Fruit fly (Drosophila melanogaster) whole organism, pupa: ENCODE results near the gene TyrR.

Experiments used
- CG34367 ChIP-seq: fragments of 200-800 bp; sonication (Bioruptor generic); optimal IDR thresholded peaks from 2 replicates; lab custom pipeline; 2018; ENCODE audit warnings: missing biosample characterization, mild to moderate bottlenecking, missing genetic modification characterization
- CG8301 ChIP-seq: fragments of 200-800 bp; sonication (Bioruptor generic); optimal IDR thresholded peaks from 2 replicates; lab custom pipeline; 2018; ENCODE audit warnings: missing biosample characterization, mild to moderate bottlenecking, missing genetic modification characterization
- CG9948 ChIP-seq: fragments of 200-800 bp; sonication (Bioruptor generic); optimal IDR thresholded peaks from 2 replicates; lab custom pipeline; 2018; ENCODE audit warnings: missing biosample characterization, mild to moderate bottlenecking, missing genetic modification characterization, moderate library complexity
- Pif1B ChIP-seq: fragments of 200-800 bp; sonication (Bioruptor generic); optimal IDR thresholded peaks from 3 replicates; lab custom pipeline; 2016; ENCODE audit warnings: missing biosample characterization, missing genetic modification characterization
- Snoo ChIP-seq: fragments of 200-800 bp; sonication (Bioruptor generic); optimal IDR thresholded peaks from 3 replicates; lab custom pipeline; 2017; ENCODE audit warnings: missing biosample characterization, mild to moderate bottlenecking, missing genetic modification characterization, inconsistent platforms

DNA sequence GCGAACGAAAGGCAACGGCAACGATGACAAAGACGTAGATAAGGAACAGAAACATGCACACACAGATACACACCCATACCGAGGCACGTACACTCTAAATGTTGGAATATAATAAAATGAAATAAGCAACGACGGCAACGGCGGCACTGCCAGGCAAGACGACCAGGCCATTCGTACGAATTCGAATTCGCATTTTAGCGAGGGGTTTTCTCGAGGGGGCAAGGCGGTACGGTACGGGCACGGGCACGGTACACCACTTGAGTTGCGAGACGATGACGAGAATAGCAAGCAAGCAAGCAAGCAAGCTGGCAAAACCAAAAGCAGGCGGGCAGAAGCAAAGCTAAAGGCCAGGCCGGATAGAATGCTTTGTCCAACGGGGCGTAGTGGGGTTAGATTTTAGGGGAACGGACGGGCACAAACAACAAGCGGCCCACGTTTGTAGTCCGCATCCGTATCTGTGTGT is 61.8 kb downstream of the TyrR start:
- no peak for TF ChIP-seq CG9948 (tag; lab: Kevin White, UChicago)
- no peak for TF ChIP-seq CG34367
- no peak for TF ChIP-seq Snoo (tag; lab: Kevin White, UChicago)
- TF ChIP-seq CG8301 (tag; lab: Kevin White, UChicago): no peak
- no peak for TF ChIP-seq Pif1B (GFP tag; lab: Kevin White, UChicago)
